Worm (Caenorhabditis elegans) whole organism, late embryonic: ENCODE results near the gene lgc-53.

ENCODE experiments used
- K02D7.2 ChIP-seq: sonication (generic microtip); optimal IDR thresholded peaks from 2 replicates; lab custom pipeline; 2017; ENCODE audit warnings: mild to moderate bottlenecking, missing genetic modification characterization, missing compliant biosample characterization
- madf-2 ChIP-seq: sonication (generic microtip); optimal IDR thresholded peaks from 2 replicates; lab custom pipeline; 2017; ENCODE audit warnings: missing genetic modification characterization, missing compliant biosample characterization
- nfya-1 ChIP-seq: sonication (generic microtip); optimal IDR thresholded peaks from 2 replicates; lab custom pipeline; 2017; ENCODE audit warnings: missing genetic modification characterization, mild to moderate bottlenecking, missing compliant biosample characterization, antibody characterized with exemption, moderate library complexity
- nhr-11 ChIP-seq: fragments of 150-350 bp; optimal IDR thresholded peaks from 2 replicates; lab custom pipeline; 2014; ENCODE audit warnings: missing biosample characterization, missing genetic modification characterization
- nhr-232 ChIP-seq: sonication (generic microtip); optimal IDR thresholded peaks from 2 replicates; lab custom pipeline; 2016; ENCODE audit warnings: missing genetic modification characterization, missing compliant biosample characterization
- pqm-1 ChIP-seq: sonication (generic microtip); optimal IDR thresholded peaks from 2 replicates; lab custom pipeline; 2016; ENCODE audit warnings: missing genetic modification characterization, missing compliant biosample characterization
- ztf-16 ChIP-seq: sonication (generic microtip); optimal IDR thresholded peaks from 2 replicates; lab custom pipeline; 2017; ENCODE audit warnings: missing genetic modification characterization, missing compliant biosample characterization

ce11 chrX:16687377-16687776 is 24.1 kb upstream of the lgc-53 start:
- no peak for TF ChIP-seq nhr-11
- TF ChIP-seq pqm-1 (tag; lab: Kevin White, UChicago) = no peak
- TF ChIP-seq ztf-16 = no peak
- TF ChIP-seq K02D7.2 (tag; lab: Kevin White, UChicago) = no peak
- TF ChIP-seq nhr-232 = no peak
- no peak for TF ChIP-seq nfya-1 (tag; lab: Kevin White, UChicago)
- no peak for TF ChIP-seq madf-2
